Fruit fly (Drosophila melanogaster) Kc167 (cell line): ENCODE measurements around the gene CG33791.

ENCODE experiments used
- Myc ChIP-seq: fragments of >200 bp; optimal IDR thresholded peaks from 2 replicates; lab custom pipeline; 2017; ENCODE audit warnings: missing external identifiers
- Sin3A ChIP-seq: fragments of >200 bp; optimal IDR thresholded peaks from 2 replicates; lab custom pipeline; 2018; ENCODE audit warnings: missing external identifiers
- h ChIP-seq: fragments of >200 bp; optimal IDR thresholded peaks from 3 replicates; lab custom pipeline; 2018; ENCODE audit warnings: missing external identifiers
- psq ChIP-seq: fragments of >200 bp; optimal IDR thresholded peaks from 2 replicates; lab custom pipeline; 2017; ENCODE audit warnings: missing external identifiers
- ttk ChIP-seq: sonication (Bioruptor generic); optimal IDR thresholded peaks from 2 replicates; lab custom pipeline; 2017; ENCODE audit warnings: missing external identifiers

DNA sequence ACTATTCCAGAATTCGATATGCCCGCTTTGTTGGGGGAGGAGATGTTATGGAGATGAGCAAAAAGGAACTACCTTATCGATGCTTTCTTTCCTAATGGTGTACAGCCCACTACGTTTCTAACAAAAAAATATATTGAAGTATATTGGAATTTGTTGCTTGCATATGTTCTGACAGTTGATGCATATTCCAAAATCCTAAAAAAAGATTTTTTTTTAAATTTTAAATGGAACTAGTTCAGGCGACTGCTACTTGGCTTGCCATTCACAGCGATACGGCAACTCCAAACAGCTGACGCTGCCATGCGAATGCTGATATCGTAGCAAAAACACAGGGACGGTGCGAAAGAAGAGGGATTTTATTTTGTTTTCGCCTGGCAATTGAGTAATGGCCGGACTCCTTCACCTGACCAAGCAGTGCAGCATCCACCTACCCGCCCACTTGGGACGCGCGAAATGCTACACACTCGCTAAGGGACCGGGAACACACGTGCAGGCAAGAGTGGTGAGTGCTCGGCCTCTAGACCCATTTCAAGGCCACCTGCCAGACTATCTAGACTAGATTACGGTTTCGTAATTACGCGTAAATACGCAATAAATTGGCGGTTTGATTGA lies 15.5 kb downstream of the CG33791 start, which contains the start of the genes CG13926, ABCB7 and CG33230:
- TF ChIP-seq h (lab: Kevin White, UChicago) (no peak), ttk (no peak), psq (lab: Kevin White, UChicago) (no peak), Sin3A (lab: Kevin White, UChicago) (no peak), Myc (no peak)
